Worm (Caenorhabditis elegans) whole organism, L4/young adult: ENCODE data around the gene aakb-2.

Source experiments
- W03F9.2 ChIP-seq: fragments of 150-350 bp; optimal IDR thresholded peaks from 2 replicates; lab custom pipeline; 2014; ENCODE audit warnings: missing biosample characterization, missing genetic modification characterization
- dao-5 ChIP-seq: sonication (generic microtip); optimal IDR thresholded peaks from 2 replicates; lab custom pipeline; 2016; ENCODE audit warnings: missing genotype, missing genetic modification characterization, moderate library complexity, missing compliant biosample characterization

DNA sequence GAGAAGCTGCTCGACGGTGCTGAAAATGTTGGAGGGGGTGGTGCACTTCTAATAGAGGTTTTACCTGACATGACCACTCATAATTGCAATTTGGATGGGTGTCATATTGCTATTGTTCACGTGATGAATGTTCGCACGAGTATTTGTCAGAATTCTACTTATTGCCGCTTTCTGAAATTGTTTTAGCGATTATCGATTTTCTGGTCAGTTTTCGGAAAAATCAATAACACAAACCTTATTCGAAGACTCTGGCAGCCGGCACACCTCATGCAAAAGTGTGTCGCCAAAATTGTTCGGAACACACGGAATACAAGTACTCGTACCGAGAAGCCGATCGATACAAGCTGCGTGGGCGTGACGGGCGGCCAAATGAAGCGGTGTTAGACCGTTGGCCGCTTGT, 51.4 kb downstream of the aakb-2 start:
- TF ChIP-seq W03F9.2 (tag; lab: Kevin White, UChicago) (no peak), dao-5 (tag; lab: Kevin White, UChicago) (no peak)
